Worm (Caenorhabditis elegans) whole organism, L2 larva: Measurements from ENCODE around the gene T23B5.4.
"Not testable (repeated sequence)": the region's sequence is repeated elsewhere in the genome, so short reads cannot be mapped to it uniquely, and the experiment has no call there.

Source experiments
- C34F6.9 ChIP-seq: fragments of 150-350 bp; optimal IDR thresholded peaks from 2 replicates; lab custom pipeline; 2014; ENCODE audit warnings: missing biosample characterization, missing genetic modification characterization
- F13H6.1 ChIP-seq: sonication (generic microtip); optimal IDR thresholded peaks from 2 replicates; lab custom pipeline; 2016; ENCODE audit warnings: missing genetic modification characterization, missing compliant biosample characterization
- R02D3.7 ChIP-seq: fragments of 150-350 bp; optimal IDR thresholded peaks from 2 replicates; lab custom pipeline; 2014; ENCODE audit warnings: missing biosample characterization, missing genetic modification characterization
- Y55F3AM.14 ChIP-seq: fragments of 200-800 bp; sonication (Bioruptor generic); optimal IDR thresholded peaks from 2 replicates; lab custom pipeline; 2018; ENCODE audit warnings: mild to moderate bottlenecking, missing genetic modification characterization, missing compliant biosample characterization
- ZK546.5 ChIP-seq: sonication (generic microtip); optimal IDR thresholded peaks from 2 replicates; lab custom pipeline; 2017; ENCODE audit warnings: missing biosample characterization, missing genetic modification characterization
- alr-1 ChIP-seq: fragments of 150-350 bp; optimal IDR thresholded peaks from 2 replicates; lab custom pipeline; 2014; ENCODE audit warnings: missing biosample characterization, missing genetic modification characterization
- aly-2 ChIP-seq: fragments of 150-350 bp; optimal IDR thresholded peaks from 2 replicates; lab custom pipeline; 2014; ENCODE audit warnings: missing biosample characterization, missing genetic modification characterization
- ama-1 ChIP-seq: fragments of 150-350 bp; optimal IDR thresholded peaks from 2 replicates; lab custom pipeline; 2018; ENCODE audit warnings: inconsistent platforms
- blmp-1 ChIP-seq: sonication (generic microtip); optimal IDR thresholded peaks from 2 replicates; lab custom pipeline; 2017; ENCODE audit warnings: missing genetic modification characterization, mild to moderate bottlenecking, missing compliant biosample characterization, antibody characterized with exemption, moderate library complexity; ENCODE audit not compliant: insufficient read depth
- ceh-16 ChIP-seq: fragments of 150-350 bp; optimal IDR thresholded peaks from 2 replicates; lab custom pipeline; 2014; ENCODE audit warnings: missing biosample characterization, missing genetic modification characterization
- dmd-4 ChIP-seq: sonication (generic microtip); optimal IDR thresholded peaks from 2 replicates; lab custom pipeline; 2017; ENCODE audit warnings: missing biosample characterization, missing genetic modification characterization
- egl-27 ChIP-seq: sonication (generic microtip); optimal IDR thresholded peaks from 3 replicates; lab custom pipeline; 2017; ENCODE audit warnings: missing biosample characterization, missing genetic modification reagents, missing genetic modification characterization
- elt-1 ChIP-seq: fragments of 150-350 bp; optimal IDR thresholded peaks from 2 replicates; lab custom pipeline; 2014; ENCODE audit warnings: missing biosample characterization, missing genetic modification characterization
- elt-3 ChIP-seq: sonication (generic microtip); optimal IDR thresholded peaks from 2 replicates; lab custom pipeline; 2017; ENCODE audit warnings: missing biosample characterization, missing genetic modification characterization
- fos-1 ChIP-seq: fragments of 150-350 bp; optimal IDR thresholded peaks from 2 replicates; lab custom pipeline; 2014; ENCODE audit warnings: missing biosample characterization, missing genetic modification characterization
- gmeb-1 ChIP-seq: fragments of 150-350 bp; optimal IDR thresholded peaks from 2 replicates; lab custom pipeline; 2014; ENCODE audit warnings: missing biosample characterization, missing genetic modification characterization
- lin-11 ChIP-seq: fragments of 150-350 bp; sonication (generic microtip); optimal IDR thresholded peaks from 2 replicates; lab custom pipeline; 2014; ENCODE audit warnings: missing biosample characterization, missing genetic modification characterization, inconsistent platforms, mixed read lengths
- lin-13 ChIP-seq: fragments of 150-350 bp; optimal IDR thresholded peaks from 2 replicates; lab custom pipeline; 2014; ENCODE audit warnings: missing biosample characterization, missing genetic modification reagents, missing genetic modification characterization
- lin-39 ChIP-seq: fragments of 150-350 bp; optimal IDR thresholded peaks from 2 replicates; lab custom pipeline; 2014; ENCODE audit warnings: missing biosample characterization, missing genetic modification reagents, missing genetic modification characterization
- lsy-2 ChIP-seq, 2 experiments: fragments of 150-350 bp in 1 of 2; sonication (generic microtip) in 1 of 2; optimal IDR thresholded peaks; 2 replicates each; lab custom pipeline; 2014 to 2017; ENCODE audit warnings: missing biosample characterization in 2 of 2, missing genetic modification characterization in 2 of 2
- mab-5 ChIP-seq: fragments of 150-350 bp; optimal IDR thresholded peaks from 2 replicates; lab custom pipeline; 2014; ENCODE audit warnings: missing biosample characterization, missing genetic modification characterization
- mbf-1 ChIP-seq: sonication (generic microtip); optimal IDR thresholded peaks from 2 replicates; lab custom pipeline; 2017; ENCODE audit warnings: missing biosample characterization, missing genetic modification characterization
- mdl-1 ChIP-seq, 2 experiments: fragments of 150-350 bp in 1 of 2; sonication (generic microtip) in 1 of 2; optimal IDR thresholded peaks; 2 replicates each; lab custom pipeline; 2017; ENCODE audit warnings: missing biosample characterization in 2 of 2, missing genetic modification characterization in 2 of 2
- nhr-10 ChIP-seq: sonication (generic microtip); optimal IDR thresholded peaks from 2 replicates; lab custom pipeline; 2017; ENCODE audit warnings: missing biosample characterization, missing genetic modification characterization
- nhr-11 ChIP-seq: fragments of 150-350 bp; optimal IDR thresholded peaks from 2 replicates; lab custom pipeline; 2014; ENCODE audit warnings: missing biosample characterization, missing genetic modification characterization
- nhr-12 ChIP-seq: fragments of 150-350 bp; optimal IDR thresholded peaks from 2 replicates; lab custom pipeline; 2014; ENCODE audit warnings: missing biosample characterization, missing genetic modification characterization
- nhr-129 ChIP-seq: fragments of 150-350 bp; optimal IDR thresholded peaks from 2 replicates; lab custom pipeline; 2014; ENCODE audit warnings: missing biosample characterization, missing genetic modification characterization
- nhr-21 ChIP-seq: fragments of 150-350 bp; optimal IDR thresholded peaks from 2 replicates; lab custom pipeline; 2014; ENCODE audit warnings: missing biosample characterization, missing genetic modification characterization
- nhr-23 ChIP-seq: fragments of 150-350 bp; optimal IDR thresholded peaks from 2 replicates; lab custom pipeline; 2014; ENCODE audit warnings: missing biosample characterization, missing genetic modification reagents, missing genetic modification characterization
- nhr-237 ChIP-seq: fragments of 150-350 bp; optimal IDR thresholded peaks from 2 replicates; lab custom pipeline; 2014; ENCODE audit warnings: missing biosample characterization, missing genetic modification characterization
- nhr-25 ChIP-seq: fragments of 150-350 bp; sonication (generic microtip); optimal IDR thresholded peaks from 3 replicates; lab custom pipeline; 2014; ENCODE audit warnings: missing biosample characterization, missing genetic modification characterization
- nhr-77 ChIP-seq: fragments of 150-350 bp; optimal IDR thresholded peaks from 2 replicates; lab custom pipeline; 2014; ENCODE audit warnings: missing biosample characterization, missing genetic modification characterization
- sem-4 ChIP-seq: fragments of 150-350 bp; optimal IDR thresholded peaks from 2 replicates; lab custom pipeline; 2014; ENCODE audit warnings: missing biosample characterization, missing genetic modification reagents, missing genetic modification characterization
- skn-1 ChIP-seq: sonication (generic microtip); optimal IDR thresholded peaks from 2 replicates; lab custom pipeline; 2017; ENCODE audit warnings: missing biosample characterization, missing genetic modification characterization
- sma-3 ChIP-seq: sonication (generic microtip); optimal IDR thresholded peaks from 2 replicates; lab custom pipeline; 2016; ENCODE audit warnings: missing genetic modification reagents, missing genetic modification characterization, missing compliant biosample characterization
- sma-9 ChIP-seq, 2 experiments: fragments of 150-350 bp in 1 of 2; sonication (generic microtip) in 1 of 2; optimal IDR thresholded peaks; 2 replicates each; lab custom pipeline; 2014 to 2016; ENCODE audit warnings: missing genetic modification characterization in 2 of 2, mild to moderate bottlenecking in 1 of 2, missing biosample characterization in 1 of 2, missing compliant biosample characterization in 1 of 2, missing genetic modification reagents in 1 of 2, moderate library complexity in 1 of 2
- unc-39 ChIP-seq: fragments of 150-350 bp; optimal IDR thresholded peaks from 2 replicates; lab custom pipeline; 2014; ENCODE audit warnings: missing biosample characterization, missing genetic modification characterization
- unc-62 ChIP-seq: fragments of 150-350 bp; optimal IDR thresholded peaks from 2 replicates; lab custom pipeline; 2014; ENCODE audit warnings: missing biosample characterization, missing genetic modification reagents, missing genetic modification characterization
- zag-1 ChIP-seq: fragments of 150-350 bp; optimal IDR thresholded peaks from 2 replicates; lab custom pipeline; 2014; ENCODE audit warnings: missing biosample characterization, missing genetic modification characterization
- ztf-1 ChIP-seq: fragments of 200-800 bp; sonication (Bioruptor generic); conservative IDR thresholded peaks from 2 replicates; pipeline ENCODE4 v1.3.6; 2022; ENCODE audit warnings: missing genetic modification characterization, missing compliant biosample characterization
- ztf-11 ChIP-seq: sonication (generic microtip); optimal IDR thresholded peaks from 2 replicates; lab custom pipeline; 2017; ENCODE audit warnings: missing biosample characterization, missing genetic modification characterization
- ztf-4 ChIP-seq: fragments of 150-350 bp; optimal IDR thresholded peaks from 2 replicates; lab custom pipeline; 2014; ENCODE audit warnings: missing biosample characterization, missing genetic modification characterization

The T23B5.4 gene

ce11 chrIV:12633825-12634224, 41.0 kb upstream of the T23B5.4 start:
- TF ChIP-seq nhr-237 = no peak
- TF ChIP-seq nhr-25 (tag; lab: Kevin White, UChicago) = peak; percentile 48
- no peak for TF ChIP-seq alr-1 (tag; lab: Kevin White, UChicago)
- peak; percentile 44 for TF ChIP-seq mab-5 (tag; lab: Kevin White, UChicago)
- TF ChIP-seq ZK546.5 (tag; lab: Kevin White, UChicago) = no peak
- no peak for TF ChIP-seq unc-62
- TF ChIP-seq gmeb-1 (tag; lab: Kevin White, UChicago) = peak; percentile 32
- TF ChIP-seq nhr-23 (tag; lab: Kevin White, UChicago) = no peak
- no peak for TF ChIP-seq mbf-1 (tag; lab: Kevin White, UChicago)
- TF ChIP-seq sma-3 (GFP tag; lab: Kevin White, UChicago) = peak; percentile 9
- no peak for TF ChIP-seq unc-39 (tag; lab: Kevin White, UChicago)
- peak; percentile 35 for TF ChIP-seq blmp-1 (tag; lab: Kevin White, UChicago)
- no peak for TF ChIP-seq skn-1 (tag; lab: Kevin White, UChicago)
- TF ChIP-seq fos-1 (tag; lab: Kevin White, UChicago) = peak; percentile 87
- TF ChIP-seq R02D3.7 = no peak
- TF ChIP-seq, all 48 proteins: peak for 6

- TF ChIP-seq nhr-23 (tag; lab: Kevin White, UChicago) = no peak
- no peak for TF ChIP-seq Y55F3AM.14 (GFP tag; lab: Kevin White, UChicago)
- TF ChIP-seq sma-3 (GFP tag; lab: Kevin White, UChicago) = no peak
- TF ChIP-seq nhr-237 = no peak
- no peak for TF ChIP-seq aly-2
- peak; percentile 52 for TF ChIP-seq sma-9 (GFP tag; optimal IDR thresholded peaks at IDR 0.05; lab: Kevin White, UChicago)
- TF ChIP-seq sma-9 (tag; optimal IDR thresholded peaks at IDR 0.05; lab: Kevin White, UChicago) = no peak
- no peak for TF ChIP-seq zag-1 (tag; lab: Kevin White, UChicago)
- TF ChIP-seq skn-1 (tag; lab: Kevin White, UChicago) = no peak
- TF ChIP-seq ztf-4 (tag; lab: Kevin White, UChicago) = no peak
- TF ChIP-seq elt-3 (tag; lab: Kevin White, UChicago) = no peak
- TF ChIP-seq elt-1 (tag; lab: Kevin White, UChicago) = no peak
- peak; percentile 62 for TF ChIP-seq nhr-129 (tag; lab: Kevin White, UChicago)
- TF ChIP-seq nhr-10 (tag; lab: Kevin White, UChicago) = no peak
- no peak for TF ChIP-seq lin-11 (tag; lab: Kevin White, UChicago)
- TF ChIP-seq ZK546.5 (tag; lab: Kevin White, UChicago) = no peak
- no peak for TF ChIP-seq nhr-77 (tag; lab: Kevin White, UChicago)
- no peak for TF ChIP-seq nhr-25 (tag; lab: Kevin White, UChicago)
- TF ChIP-seq egl-27 (tag; lab: Kevin White, UChicago) = no peak
- TF ChIP-seq lin-39 = peak; percentile 44
- peak; percentile 66 for TF ChIP-seq mab-5 (tag; lab: Kevin White, UChicago)
- TF ChIP-seq lsy-2 (tag; optimal IDR thresholded peaks at IDR 0.05; lab: Kevin White, UChicago) = peak in 1 of 2 experiments; percentile 42
- peak; percentile 88 for TF ChIP-seq F13H6.1 (tag; lab: Kevin White, UChicago)
- no peak for TF ChIP-seq ztf-1 (GFP tag; lab: Robert Waterston, UW)
- TF ChIP-seq C34F6.9 = peak; percentile 52
- TF ChIP-seq dmd-4 (tag; lab: Kevin White, UChicago) = no peak
- no peak for TF ChIP-seq lin-13 (GFP tag; lab: Kevin White, UChicago)
- no peak for TF ChIP-seq blmp-1 (tag; lab: Kevin White, UChicago)
These were observed 37.5 kb upstream of the T23B5.4 start for ce11 chrIV:12637340-12637739.

- TF ChIP-seq ztf-11 (tag; lab: Kevin White, UChicago); nhr-10 (tag; lab: Kevin White, UChicago); lin-39: not testable (repeated sequence)
These were observed 35.5 kb upstream of the T23B5.4 start, which contains the start of gene C26H9A.3 for ce11 chrIV:12639311-12639710. TSS of gene C26H9A.3 (minus strand) at chrIV:12639411.

ce11 chrIV:12640137-12640536, 34.7 kb upstream of the T23B5.4 start, which contains the start of gene vha-7:
TSS of gene vha-7 (plus strand) at chrIV:12640462.
- TF ChIP-seq nhr-23 (tag; lab: Kevin White, UChicago) = no peak
- no peak for TF ChIP-seq unc-62
- TF ChIP-seq lsy-2 (tag; optimal IDR thresholded peaks at IDR 0.05; lab: Kevin White, UChicago) = no peak
- TF ChIP-seq ceh-16 = no peak
- no peak for TF ChIP-seq ama-1
- TF ChIP-seq nhr-77 (tag; lab: Kevin White, UChicago) = no peak
- no peak for TF ChIP-seq nhr-11 (tag; lab: Kevin White, UChicago)
- TF ChIP-seq nhr-12 = no peak
- no peak for TF ChIP-seq mdl-1 (tag; optimal IDR thresholded peaks at IDR 0.05; lab: Kevin White, UChicago)
- no peak for TF ChIP-seq nhr-10 (tag; lab: Kevin White, UChicago)
- TF ChIP-seq skn-1 (tag; lab: Kevin White, UChicago) = no peak
- TF ChIP-seq lin-13 (GFP tag; lab: Kevin White, UChicago) = no peak
- TF ChIP-seq nhr-21 (tag; lab: Kevin White, UChicago) = no peak
- no peak for TF ChIP-seq elt-1 (tag; lab: Kevin White, UChicago)
- no peak for TF ChIP-seq Y55F3AM.14 (GFP tag; lab: Kevin White, UChicago)
- no peak for TF ChIP-seq lin-11 (tag; lab: Kevin White, UChicago)
- no peak for TF ChIP-seq gmeb-1 (tag; lab: Kevin White, UChicago)
- no peak for TF ChIP-seq sem-4 (tag; lab: Kevin White, UChicago)
